Fruit fly (Drosophila melanogaster) whole organism, prepupa: ENCODE data around the gene CG43750.

ENCODE experiments used
- CG11294 ChIP-seq: fragments of 200-800 bp; sonication (Bioruptor generic); IDR thresholded peaks from 2 replicates; pipeline ENCODE4 v1.3.6; 2022; ENCODE audit warnings: missing biosample characterization, missing genetic modification characterization
- CG11762 ChIP-seq: fragments of 200-800 bp; sonication (Bioruptor generic); optimal IDR thresholded peaks from 3 replicates; lab custom pipeline; 2016; ENCODE audit warnings: missing biosample characterization, missing genetic modification characterization; ENCODE audit not compliant: insufficient read depth
- CG16779 ChIP-seq: fragments of 200-800 bp; sonication (Bioruptor generic); optimal IDR thresholded peaks from 3 replicates; lab custom pipeline; 2017; ENCODE audit warnings: missing biosample characterization, mild to moderate bottlenecking, missing genetic modification characterization
- CG6808 ChIP-seq: fragments of 200-800 bp; sonication (Bioruptor generic); optimal IDR thresholded peaks from 3 replicates; lab custom pipeline; 2017; ENCODE audit warnings: missing biosample characterization, missing genetic modification characterization, mild to moderate bottlenecking, moderate library complexity, missing genetic modification reagents
- Hr38 ChIP-seq: sonication (Bioruptor generic); optimal IDR thresholded peaks from 2 replicates; lab custom pipeline; 2016; ENCODE audit warnings: missing biosample characterization, missing genetic modification characterization
- Met ChIP-seq: fragments of 200-800 bp; sonication (Bioruptor generic); optimal IDR thresholded peaks from 3 replicates; lab custom pipeline; 2016; ENCODE audit warnings: missing biosample characterization, missing genetic modification characterization
- OdsH ChIP-seq: fragments of 200-800 bp; sonication (Bioruptor generic); optimal IDR thresholded peaks from 3 replicates; lab custom pipeline; 2016; ENCODE audit warnings: missing biosample characterization, missing genetic modification characterization
- Sox102F ChIP-seq: fragments of 200-800 bp; sonication (Bioruptor generic); optimal IDR thresholded peaks from 2 replicates; lab custom pipeline; 2016; ENCODE audit warnings: missing biosample characterization, mild to moderate bottlenecking, missing genetic modification characterization
- acj6 ChIP-seq: fragments of 200-800 bp; sonication (Bioruptor generic); optimal IDR thresholded peaks from 3 replicates; lab custom pipeline; 2016; ENCODE audit warnings: missing biosample characterization, missing genetic modification characterization
- net ChIP-seq: fragments of 200-800 bp; sonication (Bioruptor generic); optimal IDR thresholded peaks from 3 replicates; lab custom pipeline; 2016; ENCODE audit warnings: missing biosample characterization, missing genetic modification characterization
- vri ChIP-seq: fragments of 200-800 bp; sonication (Bioruptor generic); optimal IDR thresholded peaks from 3 replicates; lab custom pipeline; 2016; ENCODE audit warnings: missing biosample characterization, mild to moderate bottlenecking, missing genetic modification characterization

DNA sequence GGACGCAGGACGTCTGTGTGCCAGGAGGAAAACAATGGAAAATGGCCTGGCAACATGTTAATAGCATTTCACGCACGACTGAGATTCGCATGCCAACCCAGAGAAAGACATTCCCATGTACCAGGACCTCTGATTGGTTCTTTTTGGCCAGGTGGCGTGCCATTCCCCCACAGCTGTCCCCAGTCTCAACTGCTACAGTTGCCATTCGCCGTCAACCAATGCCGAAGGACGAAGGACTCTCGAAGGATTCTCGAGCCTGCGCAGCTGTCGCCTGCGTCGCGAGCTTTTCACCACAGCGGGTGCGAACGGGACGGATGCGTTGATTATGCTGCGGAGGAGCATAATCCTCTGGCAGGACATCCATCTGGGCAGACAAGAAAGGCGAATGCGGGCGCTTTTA, 9.4 kb upstream of the CG43750 start, which contains the start of gene VGlut:
- TF ChIP-seq CG11762 (GFP tag; lab: Kevin White, UChicago) (no peak), CG6808 (GFP tag; lab: Kevin White, UChicago) (no peak), CG11294 (GFP tag; lab: Robert Waterston, UW) (no peak), net (GFP tag; lab: Kevin White, UChicago) (no peak), Met (GFP tag; lab: Kevin White, UChicago) (no peak), OdsH (GFP tag; lab: Kevin White, UChicago) (no peak), Hr38 (no peak), CG16779 (tag; lab: Kevin White, UChicago) (no peak), acj6 (GFP tag; lab: Kevin White, UChicago) (no peak), vri (GFP tag; lab: Kevin White, UChicago) (no peak), Sox102F (GFP tag; lab: Kevin White, UChicago) (no peak)
